Worm (Caenorhabditis elegans) whole organism, L1 larva: ENCODE results near the gene eat-20.

ENCODE experiments used
- C04F5.9 ChIP-seq: sonication (generic microtip); optimal IDR thresholded peaks from 2 replicates; lab custom pipeline; 2016; ENCODE audit warnings: missing genetic modification characterization, missing compliant biosample characterization
- Y116A8C.19 ChIP-seq: sonication (generic microtip); optimal IDR thresholded peaks from 2 replicates; lab custom pipeline; 2016; ENCODE audit warnings: missing compliant biosample characterization, missing genetic modification characterization, borderline replicate concordance
- ama-1 ChIP-seq: fragments of 150-350 bp; optimal IDR thresholded peaks from 2 replicates; lab custom pipeline; 2014
- ceh-63 ChIP-seq: fragments of 200-800 bp; sonication (Bioruptor generic); optimal IDR thresholded peaks from 2 replicates; lab custom pipeline; 2018; ENCODE audit warnings: mild to moderate bottlenecking, missing genetic modification characterization, missing compliant biosample characterization
- ceh-8 ChIP-seq: fragments of 200-800 bp; sonication (Bioruptor generic); optimal IDR thresholded peaks from 2 replicates; lab custom pipeline; 2018; ENCODE audit warnings: mild to moderate bottlenecking, missing genetic modification characterization, moderate library complexity, missing compliant biosample characterization
- ceh-88 ChIP-seq: fragments of 200-800 bp; sonication (Bioruptor generic); IDR thresholded peaks from 2 replicates; pipeline ENCODE4 v1.3.6; 2022; ENCODE audit warnings: missing genetic modification characterization, missing compliant biosample characterization
- ceh-90 ChIP-seq: sonication (generic microtip); optimal IDR thresholded peaks from 2 replicates; lab custom pipeline; 2016; ENCODE audit warnings: missing genetic modification characterization, missing compliant biosample characterization
- dpl-1 ChIP-seq, 3 experiments: fragments of 150-350 bp in 2 of 3; sonication (generic microtip) in 1 of 3; optimal IDR thresholded peaks; 2 replicates each; lab custom pipeline; 2014 to 2017; ENCODE audit warnings: missing biosample characterization in 3 of 3, missing genetic modification characterization in 3 of 3, missing genetic modification reagents in 3 of 3
- dsc-1 ChIP-seq: sonication (generic microtip); optimal IDR thresholded peaks from 2 replicates; lab custom pipeline; 2016; ENCODE audit warnings: mild to moderate bottlenecking, missing genetic modification characterization, missing compliant biosample characterization
- efl-1 ChIP-seq, 4 experiments: fragments of 150-350 bp; optimal IDR thresholded peaks in 3 of 4; peaks in 1 of 4; 1 replicate in 1 of 4; 2 replicates in 3 of 4; lab custom pipeline; 2014; ENCODE audit warnings: missing biosample characterization in 2 of 4, missing genetic modification characterization in 2 of 4, missing genetic modification reagents in 2 of 4
- egl-13 ChIP-seq: sonication (generic microtip); optimal IDR thresholded peaks from 2 replicates; lab custom pipeline; 2016; ENCODE audit warnings: missing genotype, missing genetic modification reagents, missing genetic modification characterization, missing compliant biosample characterization
- egl-27 ChIP-seq, 2 experiments: fragments of 150-350 bp in 1 of 2; sonication (generic microtip); optimal IDR thresholded peaks; 3 replicates each; lab custom pipeline; 2017 to 2018; ENCODE audit warnings: missing biosample characterization in 2 of 2, missing genetic modification characterization in 2 of 2, missing genetic modification reagents in 2 of 2
- elt-3 ChIP-seq, 6 experiments: fragments of 150-350 bp in 1 of 6; sonication (generic microtip); optimal IDR thresholded peaks; 2 replicates each; lab custom pipeline; 2017 to 2018; ENCODE audit warnings: missing biosample characterization in 6 of 6, missing genetic modification characterization in 6 of 6, inconsistent platforms in 1 of 6
- fkh-8 ChIP-seq: sonication (generic microtip); optimal IDR thresholded peaks from 2 replicates; lab custom pipeline; 2016; ENCODE audit warnings: mild to moderate bottlenecking, missing genetic modification characterization, missing compliant biosample characterization
- grh-1 ChIP-seq: fragments of 200-800 bp; sonication (Bioruptor generic); IDR thresholded peaks from 2 replicates; pipeline ENCODE4 v1.3.6; 2022; ENCODE audit warnings: missing genetic modification reagents, missing genetic modification characterization, missing compliant biosample characterization
- hpl-2 ChIP-seq: fragments of 150-350 bp; optimal IDR thresholded peaks from 2 replicates; lab custom pipeline; 2014; ENCODE audit warnings: missing biosample characterization, missing genetic modification reagents, missing genetic modification characterization
- isw-1 ChIP-seq: fragments of 200-800 bp; sonication (Bioruptor generic); IDR thresholded peaks from 2 replicates; pipeline ENCODE4 v1.3.6; 2022; ENCODE audit warnings: missing genetic modification characterization, missing compliant biosample characterization
- jun-1 ChIP-seq: fragments of 150-350 bp; optimal IDR thresholded peaks from 2 replicates; lab custom pipeline; 2014; ENCODE audit warnings: missing biosample characterization, missing genetic modification reagents, missing genetic modification characterization
- lin-14 ChIP-seq: fragments of 200-800 bp; sonication (Bioruptor generic); optimal IDR thresholded peaks from 2 replicates; lab custom pipeline; 2018; ENCODE audit warnings: mild to moderate bottlenecking, missing genetic modification characterization, moderate library complexity, missing compliant biosample characterization
- lin-39 ChIP-seq: fragments of 150-350 bp; optimal IDR thresholded peaks from 2 replicates; lab custom pipeline; 2014; ENCODE audit warnings: missing biosample characterization, missing genetic modification reagents, missing genetic modification characterization
- lir-3 ChIP-seq: sonication (generic microtip); optimal IDR thresholded peaks from 2 replicates; lab custom pipeline; 2016; ENCODE audit warnings: mild to moderate bottlenecking, missing genetic modification characterization, moderate library complexity, missing compliant biosample characterization; ENCODE audit not compliant: poor library complexity
- lsy-2 ChIP-seq, 2 experiments: fragments of 150-350 bp; optimal IDR thresholded peaks; 2 replicates each; lab custom pipeline; 2014; ENCODE audit warnings: missing biosample characterization in 2 of 2, missing genetic modification characterization in 2 of 2
- mab-9 ChIP-seq: fragments of 200-800 bp; sonication (Bioruptor generic); IDR thresholded peaks from 2 replicates; pipeline ENCODE4 v1.3.6; 2022; ENCODE audit warnings: missing genetic modification reagents, missing genetic modification characterization, missing compliant biosample characterization
- mef-2 ChIP-seq: fragments of 150-350 bp; optimal IDR thresholded peaks from 2 replicates; lab custom pipeline; 2014; ENCODE audit warnings: missing biosample characterization, missing genetic modification characterization
- nhr-76 ChIP-seq: sonication (generic microtip); optimal IDR thresholded peaks from 2 replicates; lab custom pipeline; 2017; ENCODE audit warnings: missing biosample characterization, missing genetic modification characterization
- nhr-85 ChIP-seq: sonication (generic microtip); peaks from one replicate; lab custom pipeline; 2016; ENCODE audit warnings: missing genetic modification characterization, inconsistent platforms, missing compliant biosample characterization
- nhr-90 ChIP-seq: sonication (generic microtip); optimal IDR thresholded peaks from 2 replicates; lab custom pipeline; 2016; ENCODE audit warnings: mild to moderate bottlenecking, missing genetic modification characterization, missing compliant biosample characterization; ENCODE audit not compliant: poor library complexity
- rnt-1 ChIP-seq: sonication (generic microtip); optimal IDR thresholded peaks from 2 replicates; lab custom pipeline; 2016; ENCODE audit warnings: mild to moderate bottlenecking, missing genetic modification characterization, moderate library complexity, missing compliant biosample characterization
- snu-23 ChIP-seq: sonication (generic microtip); optimal IDR thresholded peaks from 2 replicates; lab custom pipeline; 2016; ENCODE audit warnings: missing genetic modification characterization, missing compliant biosample characterization
- sptf-1 ChIP-seq: fragments of 150-350 bp; optimal IDR thresholded peaks from 2 replicates; lab custom pipeline; 2014; ENCODE audit warnings: missing biosample characterization, missing genetic modification characterization
- swsn-7 ChIP-seq: sonication (generic microtip); optimal IDR thresholded peaks from 2 replicates; lab custom pipeline; 2016; ENCODE audit warnings: missing genetic modification characterization, missing compliant biosample characterization
- tbx-2 ChIP-seq: sonication (generic microtip); optimal IDR thresholded peaks from 2 replicates; lab custom pipeline; 2016; ENCODE audit warnings: missing genetic modification characterization, missing compliant biosample characterization
- tlp-1 ChIP-seq: fragments of 150-350 bp; optimal IDR thresholded peaks from 2 replicates; lab custom pipeline; 2014; ENCODE audit warnings: missing biosample characterization, missing genetic modification characterization
- unc-130 ChIP-seq: fragments of 150-350 bp; optimal IDR thresholded peaks from 2 replicates; lab custom pipeline; 2017; ENCODE audit warnings: missing biosample characterization, missing genetic modification characterization, inconsistent platforms
- unc-98 ChIP-seq: fragments of 200-800 bp; sonication (Bioruptor generic); IDR thresholded peaks from 2 replicates; pipeline ENCODE4 v1.3.6; 2022; ENCODE audit warnings: missing genetic modification characterization, missing compliant biosample characterization
- vab-15 ChIP-seq: sonication (generic microtip); optimal IDR thresholded peaks from 2 replicates; lab custom pipeline; 2017; ENCODE audit warnings: missing genotype, mild to moderate bottlenecking, missing genetic modification characterization, missing compliant biosample characterization
- ztf-11 ChIP-seq, 2 experiments: sonication (generic microtip); optimal IDR thresholded peaks; 2 replicates each; lab custom pipeline; 2016 to 2017; ENCODE audit warnings: missing genetic modification characterization in 2 of 2, missing biosample characterization in 1 of 2, missing compliant biosample characterization in 1 of 2

Gene eat-20

ce11 chrX:15477309-15477708 is 32.5 kb upstream of the eat-20 start, which contains the start of gene exc-1:
Gene exc-1 (minus strand): TSS chrX:15477409.
- TF ChIP-seq swsn-7 (no peak), isw-1 (GFP tag; lab: Robert Waterston, UW) (no peak), fkh-8 (tag; lab: Kevin White, UChicago) (no peak), ceh-88 (GFP tag; lab: Robert Waterston, UW) (no peak), mab-9 (no peak), hpl-2 (GFP tag; lab: Kevin White, UChicago) (no peak), elt-3 (tag; optimal IDR thresholded peaks at IDR 0.05; lab: Kevin White, UChicago) (no peak), efl-1 (optimal IDR thresholded peaks at IDR 0.05; lab: Kevin White, UChicago) (no peak), efl-1 (GFP tag; optimal IDR thresholded peaks at IDR 0.05 in 1 of 2; lab: Kevin White, UChicago) (no peak), vab-15 (tag; lab: Kevin White, UChicago) (no peak), dsc-1 (no peak), grh-1 (GFP tag; lab: Robert Waterston, UW) (no peak), tlp-1 (tag; lab: Kevin White, UChicago) (no peak), C04F5.9 (tag; lab: Kevin White, UChicago) (no peak)

ce11 chrX:15478717-15479116 is 31.1 kb upstream of the eat-20 start, which contains the start of gene gcy-36:
Gene gcy-36 (plus strand): TSS chrX:15479017.
- TF ChIP-seq egl-13 (tag; lab: Kevin White, UChicago) (peak; percentile 33), ztf-11 (tag; optimal IDR thresholded peaks at IDR 0.05; lab: Kevin White, UChicago) (no peak)

- TF ChIP-seq ama-1 (no peak), mab-9 (no peak), lin-14 (peak; percentile 37), jun-1 (tag; lab: Kevin White, UChicago) (no peak), rnt-1 (tag; lab: Kevin White, UChicago) (peak; percentile 17), snu-23 (GFP tag; lab: Kevin White, UChicago) (peak; percentile 11), sptf-1 (no peak), lsy-2 (tag; optimal IDR thresholded peaks at IDR 0.05; lab: Kevin White, UChicago) (no peak), ceh-90 (tag; lab: Kevin White, UChicago) (no peak), egl-27 (tag; optimal IDR thresholded peaks at IDR 0.05; lab: Kevin White, UChicago) (no peak), nhr-76 (tag; lab: Kevin White, UChicago) (no peak), nhr-90 (tag; lab: Kevin White, UChicago) (no peak), Y116A8C.19 (no peak), lin-39 (tag; lab: Kevin White, UChicago) (no peak), nhr-85 (peak; percentile 62), fkh-8 (tag; lab: Kevin White, UChicago) (no peak), dpl-1 (GFP tag; optimal IDR thresholded peaks at IDR 0.05; lab: Kevin White, UChicago) (no peak), mef-2 (tag; lab: Kevin White, UChicago) (no peak), tbx-2 (tag; lab: Kevin White, UChicago) (no peak), hpl-2 (GFP tag; lab: Kevin White, UChicago) (no peak), lir-3 (tag; lab: Kevin White, UChicago) (no peak), unc-130 (tag; lab: Kevin White, UChicago) (no peak), unc-98 (GFP tag; lab: Robert Waterston, UW) (no peak), ceh-8 (GFP tag; lab: Kevin White, UChicago) (no peak), ceh-63 (GFP tag; lab: Kevin White, UChicago) (no peak)
Observed at ce11 chrX:15485262-15485661, 24.5 kb upstream of the eat-20 start.

- TF ChIP-seq nhr-85 (peak; percentile 3), mab-9 (no peak), lin-14 (peak; percentile 25), efl-1 (optimal IDR thresholded peaks at IDR 0.05; lab: Kevin White, UChicago) (no peak), efl-1 (GFP tag; optimal IDR thresholded peaks at IDR 0.05 in 1 of 2; lab: Kevin White, UChicago) (peak in 1 of 2 experiments; percentile 27)
Observed at ce11 chrX:15487162-15487561, 22.6 kb upstream of the eat-20 start.
